Worm (Caenorhabditis elegans) whole organism, L4 larva: ENCODE data around the gene lec-5.
A peak's percentile ranks its signal among the peaks of the same experiment; 100 is the strongest.

Source experiments
- aly-2 ChIP-seq: sonication (generic microtip); optimal IDR thresholded peaks from 2 replicates; lab custom pipeline; 2018; ENCODE audit warnings: missing biosample characterization, missing genetic modification characterization
- ces-1 ChIP-seq: fragments of 150-350 bp; sonication (generic microtip); optimal IDR thresholded peaks from 4 replicates; lab custom pipeline; 2014; ENCODE audit warnings: missing biosample characterization, missing genetic modification reagents, missing genetic modification characterization
- duxl-1 ChIP-seq: sonication (generic microtip); optimal IDR thresholded peaks from 2 replicates; lab custom pipeline; 2016; ENCODE audit warnings: mild to moderate bottlenecking, missing genetic modification characterization, moderate library complexity, missing compliant biosample characterization; ENCODE audit not compliant: poor library complexity
- lin-15B ChIP-seq: fragments of 150-350 bp; sonication (generic microtip); optimal IDR thresholded peaks from 3 replicates; lab custom pipeline; 2014; ENCODE audit warnings: missing biosample characterization, missing genetic modification characterization
- lin-29 ChIP-seq: fragments of 200-800 bp; sonication (Bioruptor generic); IDR thresholded peaks from 2 replicates; pipeline ENCODE4 v1.3.6; 2022; ENCODE audit warnings: missing genetic modification reagents, missing genetic modification characterization, missing compliant biosample characterization
- lin-39 ChIP-seq: fragments of 150-350 bp; optimal IDR thresholded peaks from 2 replicates; lab custom pipeline; 2014; ENCODE audit warnings: missing biosample characterization, missing genetic modification reagents, missing genetic modification characterization
- mdl-1 ChIP-seq, 2 experiments: fragments of 150-350 bp in 1 of 2; sonication (generic microtip) in 1 of 2; optimal IDR thresholded peaks; 2 replicates each; lab custom pipeline; 2014 to 2017; ENCODE audit warnings: missing biosample characterization in 2 of 2, missing genetic modification characterization in 2 of 2
- mxl-3 ChIP-seq: fragments of 200-800 bp; sonication (Bioruptor generic); optimal IDR thresholded peaks from 2 replicates; lab custom pipeline; 2018; ENCODE audit warnings: mild to moderate bottlenecking, missing genetic modification characterization, missing compliant biosample characterization
- nhr-237 ChIP-seq: sonication (generic microtip); optimal IDR thresholded peaks from 2 replicates; lab custom pipeline; 2017; ENCODE audit warnings: missing biosample characterization, missing genetic modification characterization
- nhr-25 ChIP-seq: sonication (generic microtip); optimal IDR thresholded peaks from 2 replicates; lab custom pipeline; 2017; ENCODE audit warnings: missing genetic modification characterization, mild to moderate bottlenecking, missing compliant biosample characterization, antibody characterized with exemption, moderate library complexity, borderline replicate concordance; ENCODE audit not compliant: insufficient read depth
- nhr-41 ChIP-seq: fragments of 200-800 bp; sonication (Bioruptor generic); IDR thresholded peaks from 2 replicates; pipeline ENCODE4 v1.3.6; 2022; ENCODE audit warnings: missing genetic modification reagents, missing genetic modification characterization, missing compliant biosample characterization
- skn-1 ChIP-seq: fragments of 150-350 bp; optimal IDR thresholded peaks from 2 replicates; lab custom pipeline; 2014; ENCODE audit warnings: missing biosample characterization, missing genetic modification characterization
- zip-2 ChIP-seq: fragments of 150-350 bp; optimal IDR thresholded peaks from 2 replicates; lab custom pipeline; 2014; ENCODE audit warnings: missing biosample characterization, missing genetic modification characterization
- ztf-7 ChIP-seq: fragments of 150-350 bp; optimal IDR thresholded peaks from 2 replicates; lab custom pipeline; 2014; ENCODE audit warnings: missing biosample characterization, missing genetic modification characterization

ce11 chrII:5844694-5845129 is 3.8 kb upstream of the lec-5 start:
- TF ChIP-seq zip-2 (peak; percentile 91), nhr-41 (GFP tag; lab: Robert Waterston, UW) (peak; percentile 98), duxl-1 (peak; percentile 96), mdl-1 (tag; optimal IDR thresholded peaks at IDR 0.05; lab: Kevin White, UChicago) (peak; percentile 94 to 95), aly-2 (no peak), ces-1 (GFP tag; lab: Kevin White, UChicago) (peak; percentile 94), ztf-7 (tag; lab: Kevin White, UChicago) (peak; percentile 91), lin-15B (tag; lab: Kevin White, UChicago) (peak; percentile 63), lin-29 (GFP tag; lab: Robert Waterston, UW) (peak; percentile 92), lin-39 (peak; percentile 85), nhr-25 (tag; lab: Kevin White, UChicago) (peak; percentile 96), mxl-3 (GFP tag; lab: Kevin White, UChicago) (peak; percentile 89), nhr-237 (peak; percentile 70), skn-1 (tag; lab: Kevin White, UChicago) (peak; percentile 55)
